Worm (Caenorhabditis elegans) whole organism, mixed stage, embryonic: ENCODE results near the gene B0281.1.

Experiments
- elt-1 ChIP-seq: sonication (generic microtip); optimal IDR thresholded peaks from 2 replicates; lab custom pipeline; 2017; ENCODE audit warnings: missing genetic modification characterization, mild to moderate bottlenecking, missing compliant biosample characterization, antibody characterized with exemption, moderate library complexity, borderline replicate concordance; ENCODE audit not compliant: insufficient read depth
- elt-3 ChIP-seq: fragments of 150-350 bp; optimal IDR thresholded peaks from 2 replicates; lab custom pipeline; 2014; ENCODE audit warnings: missing biosample characterization, missing genetic modification characterization
- nhr-237 ChIP-seq: fragments of 150-350 bp; optimal IDR thresholded peaks from 2 replicates; lab custom pipeline; 2014; ENCODE audit warnings: missing biosample characterization, missing genetic modification characterization
- nhr-28 ChIP-seq: fragments of 150-350 bp; optimal IDR thresholded peaks from 2 replicates; lab custom pipeline; 2014; ENCODE audit warnings: missing biosample characterization, missing genetic modification characterization
- unc-39 ChIP-seq: fragments of 150-350 bp; optimal IDR thresholded peaks from 2 replicates; lab custom pipeline; 2014; ENCODE audit warnings: missing biosample characterization, missing genetic modification characterization

DNA sequence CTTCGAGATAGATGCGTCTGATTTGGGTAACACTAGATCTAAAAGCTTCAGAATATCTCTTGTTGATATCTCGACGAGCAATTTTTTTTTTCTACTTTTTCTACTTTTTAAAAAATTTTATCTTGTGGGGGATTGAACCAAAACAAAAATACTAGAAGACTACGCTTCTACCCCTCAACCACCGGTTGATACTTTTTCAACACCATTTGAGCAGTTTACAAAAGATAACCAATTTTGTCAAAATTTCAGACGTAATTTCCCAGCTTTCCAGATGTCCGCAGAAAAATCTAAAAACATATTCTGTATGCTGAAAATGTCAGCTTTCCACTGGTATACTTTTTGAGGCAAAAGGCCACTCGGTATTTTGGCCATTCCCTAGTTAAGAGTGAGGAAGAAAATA lies 8.3 kb upstream of the B0281.1 start:
- TF ChIP-seq elt-3 (tag; lab: Kevin White, UChicago) (no peak), nhr-237 (no peak), unc-39 (tag; lab: Kevin White, UChicago) (no peak), elt-1 (tag; lab: Kevin White, UChicago) (no peak), nhr-28 (tag; lab: Kevin White, UChicago) (no peak)
